Fruit fly (Drosophila melanogaster) whole organism, embryonic: ENCODE measurements around the gene Dpm1.

Experiments
- ATbp ChIP-seq: fragments of 200-800 bp; sonication (Bioruptor generic); optimal IDR thresholded peaks from 2 replicates; lab custom pipeline; 2017; ENCODE audit warnings: missing biosample characterization, mild to moderate bottlenecking, missing genetic modification characterization, missing genetic modification reagents
- Ada2b ChIP-seq: fragments of 200-800 bp; sonication (Bioruptor generic); IDR thresholded peaks from 2 replicates; pipeline ENCODE4 v1.3.6; 2022; ENCODE audit warnings: missing biosample characterization, missing genetic modification characterization
- Bteb2 ChIP-seq: fragments of 200-800 bp; sonication (Bioruptor generic); optimal IDR thresholded peaks from 2 replicates; lab custom pipeline; 2016; ENCODE audit warnings: missing biosample characterization, missing genetic modification characterization
- C15 ChIP-seq: fragments of 200-800 bp; sonication (Bioruptor generic); IDR thresholded peaks from 3 replicates; pipeline ENCODE4 v1.3.6; 2022; ENCODE audit warnings: missing biosample characterization, missing genetic modification characterization
- CG1024 ChIP-seq: fragments of 200-800 bp; sonication (Bioruptor generic); IDR thresholded peaks from 2 replicates; pipeline ENCODE4 v1.3.6; 2022; ENCODE audit warnings: missing biosample characterization, missing genetic modification characterization
- CG10565 ChIP-seq: fragments of 200-800 bp; sonication (Bioruptor generic); optimal IDR thresholded peaks from 3 replicates; lab custom pipeline; 2016; ENCODE audit warnings: missing biosample characterization, mild to moderate bottlenecking, missing genetic modification characterization
- CG11504 ChIP-seq: fragments of 200-800 bp; sonication (Bioruptor generic); optimal IDR thresholded peaks from 3 replicates; lab custom pipeline; 2019; ENCODE audit warnings: missing biosample characterization, mild to moderate bottlenecking, missing genetic modification characterization, moderate library complexity
- CG12659 ChIP-seq: fragments of 200-800 bp; sonication (Bioruptor generic); optimal IDR thresholded peaks from 3 replicates; lab custom pipeline; 2017; ENCODE audit warnings: mild to moderate bottlenecking, missing biosample characterization, missing genetic modification reagents, missing genetic modification characterization
- CG12942 ChIP-seq: fragments of 200-800 bp; sonication (Bioruptor generic); optimal IDR thresholded peaks from 3 replicates; lab custom pipeline; 2016; ENCODE audit warnings: missing biosample characterization, missing genetic modification characterization
- CG14860 ChIP-seq: fragments of 200-800 bp; sonication (Bioruptor generic); IDR thresholded peaks from 3 replicates; pipeline ENCODE4 v1.3.6; 2022; ENCODE audit warnings: missing biosample characterization, missing genetic modification characterization; ENCODE audit not compliant: partially characterized antibody
- CG15011 ChIP-seq: fragments of 200-800 bp; sonication (Bioruptor generic); optimal IDR thresholded peaks from 3 replicates; lab custom pipeline; 2018; ENCODE audit warnings: missing biosample characterization, mild to moderate bottlenecking, missing genetic modification characterization
- CG1529 ChIP-seq: fragments of 200-800 bp; sonication (Bioruptor generic); optimal IDR thresholded peaks from 3 replicates; lab custom pipeline; 2018; ENCODE audit warnings: missing biosample characterization, missing genetic modification characterization
- CG15479 ChIP-seq: fragments of 200-800 bp; sonication (Bioruptor generic); optimal IDR thresholded peaks from 3 replicates; lab custom pipeline; 2019; ENCODE audit warnings: missing biosample characterization, mild to moderate bottlenecking, missing genetic modification characterization, moderate library complexity
- CG15601 ChIP-seq: fragments of 200-800 bp; sonication (Bioruptor generic); optimal IDR thresholded peaks from 3 replicates; lab custom pipeline; 2019; ENCODE audit warnings: missing biosample characterization, mild to moderate bottlenecking, missing genetic modification characterization, moderate library complexity
- CG30403 ChIP-seq: fragments of 200-800 bp; sonication (Bioruptor generic); optimal IDR thresholded peaks from 3 replicates; lab custom pipeline; 2016; ENCODE audit warnings: missing biosample characterization, missing genetic modification characterization
- CG3163 ChIP-seq: fragments of 200-800 bp; sonication (Bioruptor generic); optimal IDR thresholded peaks from 3 replicates; lab custom pipeline; 2016; ENCODE audit warnings: missing biosample characterization, missing genetic modification characterization
- CG4360 ChIP-seq: fragments of 200-800 bp; sonication (Bioruptor generic); IDR thresholded peaks from 2 replicates; pipeline ENCODE4 v1.3.6; 2022; ENCODE audit warnings: missing biosample characterization, missing genetic modification characterization
- CG4730 ChIP-seq: fragments of 200-800 bp; sonication (Bioruptor generic); IDR thresholded peaks from 2 replicates; pipeline ENCODE4 v1.3.6; 2022; ENCODE audit warnings: missing biosample characterization, missing genetic modification characterization
- CG6254 ChIP-seq: fragments of 200-800 bp; sonication (Bioruptor generic); optimal IDR thresholded peaks from 3 replicates; lab custom pipeline; 2017; ENCODE audit warnings: mild to moderate bottlenecking, missing biosample characterization, missing genetic modification reagents, missing genetic modification characterization
- CG6272 ChIP-seq: fragments of 200-800 bp; sonication (Bioruptor generic); IDR thresholded peaks from 2 replicates; pipeline ENCODE4 v1.3.6; 2022; ENCODE audit warnings: missing biosample characterization, missing genetic modification characterization
- CG7556 ChIP-seq: fragments of 200-800 bp; sonication (Bioruptor generic); optimal IDR thresholded peaks from 2 replicates; lab custom pipeline; 2017; ENCODE audit warnings: missing biosample characterization, mild to moderate bottlenecking, missing genetic modification characterization
- CG7963 ChIP-seq: fragments of 200-800 bp; sonication (Bioruptor generic); IDR thresholded peaks from 3 replicates; pipeline ENCODE4 v1.3.6; 2022; ENCODE audit warnings: missing biosample characterization, missing genetic modification characterization; ENCODE audit not compliant: partially characterized antibody
- CG9609 ChIP-seq: fragments of 200-800 bp; sonication (Bioruptor generic); optimal IDR thresholded peaks from 3 replicates; lab custom pipeline; 2016; ENCODE audit warnings: missing biosample characterization, missing genetic modification characterization
- CG9727 ChIP-seq: fragments of 200-800 bp; sonication (Bioruptor generic); optimal IDR thresholded peaks from 3 replicates; lab custom pipeline; 2017; ENCODE audit warnings: missing biosample characterization, mild to moderate bottlenecking, missing genetic modification characterization
- CHES-1-like ChIP-seq: fragments of 200-800 bp; sonication (Bioruptor generic); optimal IDR thresholded peaks from 2 replicates; lab custom pipeline; 2016; ENCODE audit warnings: missing biosample characterization, missing genetic modification characterization
- Dll ChIP-seq: fragments of 200-800 bp; sonication (Bioruptor generic); IDR thresholded peaks from 4 replicates; pipeline ENCODE4 v1.3.6; 2022; ENCODE audit warnings: missing biosample characterization, missing genetic modification characterization; ENCODE audit not compliant: partially characterized antibody
- Dp ChIP-seq: fragments of 200-800 bp; sonication (Bioruptor generic); optimal IDR thresholded peaks from 2 replicates; lab custom pipeline; 2018; ENCODE audit warnings: missing biosample characterization, mild to moderate bottlenecking, missing genetic modification characterization, moderate library complexity
- HmgD ChIP-seq: fragments of 200-800 bp; sonication (Bioruptor generic); optimal IDR thresholded peaks from 3 replicates; lab custom pipeline; 2016; ENCODE audit warnings: missing biosample characterization, missing genetic modification characterization
- MESR4 ChIP-seq: fragments of 200-800 bp; sonication (Bioruptor generic); optimal IDR thresholded peaks from 2 replicates; lab custom pipeline; 2018; ENCODE audit warnings: missing biosample characterization, mild to moderate bottlenecking, missing genetic modification characterization, moderate library complexity
- Nf-YA ChIP-seq: fragments of 200-800 bp; sonication (Bioruptor generic); IDR thresholded peaks from 2 replicates; pipeline ENCODE4 v1.3.6; 2022; ENCODE audit warnings: missing biosample characterization, missing genetic modification characterization
- PHDP ChIP-seq: fragments of 200-800 bp; sonication (Bioruptor generic); optimal IDR thresholded peaks from 3 replicates; lab custom pipeline; 2018; ENCODE audit warnings: missing biosample characterization, mild to moderate bottlenecking, missing genetic modification characterization, moderate library complexity
- Rx ChIP-seq: fragments of 200-800 bp; sonication (Bioruptor generic); IDR thresholded peaks from 2 replicates; pipeline ENCODE4 v1.3.6; 2022; ENCODE audit warnings: missing biosample characterization, missing genetic modification characterization
- Sin3A ChIP-seq: fragments of >200 bp; optimal IDR thresholded peaks from 2 replicates; lab custom pipeline; 2018
- Tbp ChIP-seq: fragments of >200 bp; optimal IDR thresholded peaks from 2 replicates; lab custom pipeline; 2018; ENCODE audit warnings: missing biosample characterization, missing genetic modification characterization
- bcd ChIP-seq: fragments of 200-800 bp; sonication (Bioruptor generic); optimal IDR thresholded peaks from 2 replicates; lab custom pipeline; 2017; ENCODE audit warnings: missing biosample characterization, mild to moderate bottlenecking, missing genetic modification characterization
- bigmax ChIP-seq: fragments of 200-800 bp; sonication (Bioruptor generic); optimal IDR thresholded peaks from 2 replicates; lab custom pipeline; 2018; ENCODE audit warnings: missing biosample characterization, mild to moderate bottlenecking, missing genetic modification characterization
- caup ChIP-seq: fragments of 200-800 bp; sonication (Bioruptor generic); optimal IDR thresholded peaks from 3 replicates; lab custom pipeline; 2017; ENCODE audit warnings: missing biosample characterization, mild to moderate bottlenecking, missing genetic modification characterization, moderate library complexity; ENCODE audit not compliant: severe bottlenecking
- crc ChIP-seq: fragments of 200-800 bp; sonication (Bioruptor generic); optimal IDR thresholded peaks from 2 replicates; lab custom pipeline; 2016; ENCODE audit warnings: missing biosample characterization, missing genetic modification characterization
- disco-r ChIP-seq: fragments of 200-800 bp; sonication (Bioruptor generic); optimal IDR thresholded peaks from 2 replicates; lab custom pipeline; 2016; ENCODE audit warnings: missing biosample characterization, missing genetic modification characterization
- dm ChIP-seq: fragments of 200-800 bp; sonication (Bioruptor generic); optimal IDR thresholded peaks from 3 replicates; lab custom pipeline; 2016; ENCODE audit warnings: missing biosample characterization, missing genetic modification characterization
- grn ChIP-seq: fragments of 200-800 bp; sonication (Bioruptor generic); optimal IDR thresholded peaks from 3 replicates; lab custom pipeline; 2017; ENCODE audit warnings: missing biosample characterization, missing genetic modification characterization
- ham ChIP-seq: fragments of 200-800 bp; sonication (Bioruptor generic); IDR thresholded peaks from 2 replicates; pipeline ENCODE4 v1.3.6; 2022; ENCODE audit warnings: missing biosample characterization, missing genetic modification characterization
- inv ChIP-seq: fragments of 200-800 bp; sonication (Bioruptor generic); IDR thresholded peaks from 2 replicates; pipeline ENCODE4 v1.3.6; 2022; ENCODE audit warnings: missing biosample characterization, missing genetic modification characterization; ENCODE audit not compliant: partially characterized antibody
- klu ChIP-seq: fragments of 200-800 bp; sonication (Bioruptor generic); IDR thresholded peaks from 2 replicates; pipeline ENCODE4 v1.3.6; 2022; ENCODE audit warnings: missing biosample characterization, missing genetic modification characterization
- otp ChIP-seq: fragments of 200-800 bp; sonication (Bioruptor generic); IDR thresholded peaks from 3 replicates; pipeline ENCODE4, ENCODE4 v1.3.6; 2022; ENCODE audit warnings: missing biosample characterization, missing genetic modification characterization
- pita ChIP-seq: fragments of 200-800 bp; sonication (Bioruptor generic); optimal IDR thresholded peaks from 2 replicates; lab custom pipeline; 2017; ENCODE audit warnings: missing biosample characterization, mild to moderate bottlenecking, missing genetic modification characterization
- row ChIP-seq: fragments of 200-800 bp; sonication (Bioruptor generic); IDR thresholded peaks from 3 replicates; pipeline ENCODE4 v1.3.6; 2022; ENCODE audit warnings: missing biosample characterization, missing genetic modification characterization
- wdn ChIP-seq: fragments of 200-800 bp; sonication (Bioruptor generic); IDR thresholded peaks from 2 replicates; pipeline ENCODE4 v1.3.6; 2022; ENCODE audit warnings: missing biosample characterization, missing genetic modification characterization
- zen ChIP-seq: fragments of 200-800 bp; sonication (Bioruptor generic); optimal IDR thresholded peaks from 3 replicates; lab custom pipeline; 2018; ENCODE audit warnings: missing biosample characterization, mild to moderate bottlenecking, missing genetic modification characterization, moderate library complexity
- zf30C ChIP-seq: fragments of 200-800 bp; sonication (Bioruptor generic); optimal IDR thresholded peaks from 3 replicates; lab custom pipeline; 2018; ENCODE audit warnings: missing biosample characterization, mild to moderate bottlenecking, missing genetic modification characterization
- zfh1 ChIP-seq: fragments of 200-800 bp; sonication (Bioruptor generic); IDR thresholded peaks from 3 replicates; pipeline ENCODE4 v1.3.6; 2022; ENCODE audit warnings: missing biosample characterization, missing genetic modification characterization

The Dpm1 gene

DNA sequence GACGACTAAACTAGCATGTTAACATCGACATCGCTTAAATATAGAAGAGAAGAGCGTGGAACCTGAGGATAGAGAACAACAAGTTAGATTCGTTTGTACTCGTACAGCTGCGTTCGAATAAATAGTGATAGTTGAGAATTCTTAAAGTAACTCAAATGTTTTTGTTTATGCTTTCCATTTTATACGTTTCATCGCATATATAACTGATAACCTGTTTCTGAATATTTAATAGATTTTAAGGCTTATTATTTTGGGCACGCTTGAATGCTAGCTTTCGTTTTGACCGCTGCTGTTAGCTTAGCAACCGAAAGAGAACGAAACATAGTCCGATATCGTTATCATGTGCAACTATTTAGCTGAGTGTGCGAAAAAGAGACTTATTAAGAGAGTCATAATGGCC lies 2.1 kb upstream of the Dpm1 start (continued):
- TF ChIP-seq ham (GFP tag; lab: Robert Waterston, UW) (peak; percentile 95), row (peak; percentile 98), CG6272 (GFP tag; lab: Robert Waterston, UW) (peak; percentile 92), CG15011 (GFP tag; lab: Kevin White, UChicago) (peak; percentile 97), bcd (GFP tag; lab: Kevin White, UChicago) (peak; percentile 94), CG6254 (peak; percentile 54), disco-r (peak; percentile 94), MESR4 (GFP tag; lab: Kevin White, UChicago) (peak; percentile 51), CG3163 (peak; percentile 97), CG4360 (GFP tag; lab: Robert Waterston, UW) (0 out of 2 replicates have a peak, but pooled peaks have one; percentile 31), Sin3A (no peak), otp (peak; percentile 92), Nf-YA (peak; percentile 87), Bteb2 (peak; percentile 97), pita (GFP tag; lab: Kevin White, UChicago) (no peak), CG1024 (GFP tag; lab: Robert Waterston, UW) (peak; percentile 73), CG9727 (GFP tag; lab: Kevin White, UChicago) (peak; percentile 95), caup (peak; percentile 97), CG30403 (GFP tag; lab: Kevin White, UChicago) (peak; percentile 96), wdn (GFP tag; lab: Robert Waterston, UW) (peak; percentile 96), HmgD (GFP tag; lab: Kevin White, UChicago) (peak; percentile 83), CG12659 (GFP tag; lab: Kevin White, UChicago) (peak; percentile 97), dm (GFP tag; lab: Kevin White, UChicago) (peak; percentile 85), CG7556 (GFP tag; lab: Kevin White, UChicago) (peak; percentile 95), Rx (GFP tag; lab: Robert Waterston, UW) (peak; percentile 88), inv (GFP tag; lab: Robert Waterston, UW) (no peak), Tbp (GFP tag; lab: Kevin White, UChicago) (no peak), CG9609 (GFP tag; lab: Kevin White, UChicago) (peak; percentile 90), zfh1 (peak; percentile 93), Ada2b (GFP tag; lab: Robert Waterston, UW) (peak; percentile 97), CG15601 (tag; lab: Kevin White, UChicago) (peak; percentile 68), grn (GFP tag; lab: Kevin White, UChicago) (peak; percentile 35), CHES-1-like (GFP tag; lab: Kevin White, UChicago) (peak; percentile 97), CG14860 (GFP tag; lab: Robert Waterston, UW) (no peak), Dp (GFP tag; lab: Kevin White, UChicago) (peak; percentile 5), CG1529 (GFP tag; lab: Kevin White, UChicago) (peak; percentile 74), C15 (GFP tag; lab: Robert Waterston, UW) (peak; percentile 96), crc (GFP tag; lab: Kevin White, UChicago) (peak; percentile 92), zen (tag; lab: Kevin White, UChicago) (peak; percentile 78), CG10565 (peak; percentile 51), zf30C (GFP tag; lab: Kevin White, UChicago) (no peak), CG11504 (peak; percentile 93), bigmax (GFP tag; lab: Kevin White, UChicago) (peak; percentile 62), Dll (GFP tag; lab: Robert Waterston, UW) (no peak), PHDP (tag; lab: Kevin White, UChicago) (peak; percentile 98), CG15479 (GFP tag; lab: Kevin White, UChicago) (no peak), CG12942 (GFP tag; lab: Kevin White, UChicago) (peak; percentile 85), ATbp (GFP tag; lab: Kevin White, UChicago) (peak; percentile 86), CG4730 (GFP tag; lab: Robert Waterston, UW) (peak; percentile 94), klu (GFP tag; lab: Robert Waterston, UW) (peak; percentile 90), CG7963 (GFP tag; lab: Robert Waterston, UW) (no peak)
